Fruit fly (Drosophila melanogaster) whole organism, adult: ENCODE results near the gene dlg1.

ENCODE experiments used
- CG11617 ChIP-seq: fragments of 200-800 bp; sonication (Bioruptor generic); optimal IDR thresholded peaks from 2 replicates; lab custom pipeline; 2017; ENCODE audit warnings: mild to moderate bottlenecking, missing biosample characterization, missing genetic modification reagents, missing genetic modification characterization
- CG12768 ChIP-seq: fragments of 200-800 bp; sonication (Bioruptor generic); optimal IDR thresholded peaks from 2 replicates; lab custom pipeline; 2017; ENCODE audit warnings: missing biosample characterization, missing genetic modification characterization, mild to moderate bottlenecking, moderate library complexity, missing genetic modification reagents
- CG14711 ChIP-seq: fragments of 200-800 bp; sonication (Bioruptor generic); optimal IDR thresholded peaks from 2 replicates; lab custom pipeline; 2018; ENCODE audit warnings: missing biosample characterization, mild to moderate bottlenecking, missing genetic modification characterization, moderate library complexity
- CG1620 ChIP-seq: fragments of 200-800 bp; sonication (Bioruptor generic); optimal IDR thresholded peaks from 2 replicates; lab custom pipeline; 2016; ENCODE audit warnings: missing biosample characterization, missing genetic modification characterization
- CG5204 ChIP-seq: fragments of 200-800 bp; sonication (Bioruptor generic); optimal IDR thresholded peaks from 2 replicates; lab custom pipeline; 2016; ENCODE audit warnings: missing biosample characterization, missing genetic modification characterization
- CG7045 ChIP-seq: fragments of 200-800 bp; sonication (Bioruptor generic); optimal IDR thresholded peaks from 2 replicates; lab custom pipeline; 2017; ENCODE audit warnings: missing biosample characterization, mild to moderate bottlenecking, missing genetic modification characterization
- CG7101 ChIP-seq: fragments of 200-800 bp; sonication (Bioruptor generic); optimal IDR thresholded peaks from 2 replicates; lab custom pipeline; 2018; ENCODE audit warnings: missing biosample characterization, mild to moderate bottlenecking, missing genetic modification characterization, moderate library complexity
- Clk ChIP-seq: fragments of 200-800 bp; sonication (Bioruptor generic); optimal IDR thresholded peaks from 2 replicates; lab custom pipeline; 2017; ENCODE audit warnings: missing biosample characterization, missing genetic modification characterization
- Mnt ChIP-seq: fragments of 200-800 bp; sonication (Bioruptor generic); optimal IDR thresholded peaks from 2 replicates; lab custom pipeline; 2016; ENCODE audit warnings: missing biosample characterization, mild to moderate bottlenecking, missing genetic modification characterization
- cic ChIP-seq: fragments of 200-800 bp; sonication (Bioruptor generic); optimal IDR thresholded peaks from 2 replicates; lab custom pipeline; 2017; ENCODE audit warnings: missing biosample characterization, mild to moderate bottlenecking, missing genetic modification characterization, moderate library complexity
- cnc ChIP-seq, 2 experiments: fragments of >200 bp; optimal IDR thresholded peaks; 2 replicates each; lab custom pipeline; 2017
- kay ChIP-seq: fragments of 200-800 bp; sonication (Bioruptor generic); peaks from one replicate; lab custom pipeline; 2016; ENCODE audit warnings: missing biosample characterization, missing genetic modification characterization, borderline replicate concordance
- tj ChIP-seq: fragments of 200-800 bp; sonication (Bioruptor generic); optimal IDR thresholded peaks from 3 replicates; lab custom pipeline; 2017; ENCODE audit warnings: missing biosample characterization, mild to moderate bottlenecking, missing genetic modification characterization, moderate library complexity
- toe ChIP-seq: fragments of 200-800 bp; sonication (Bioruptor generic); optimal IDR thresholded peaks from 2 replicates; lab custom pipeline; 2016; ENCODE audit warnings: missing biosample characterization, missing genetic modification characterization

DNA sequence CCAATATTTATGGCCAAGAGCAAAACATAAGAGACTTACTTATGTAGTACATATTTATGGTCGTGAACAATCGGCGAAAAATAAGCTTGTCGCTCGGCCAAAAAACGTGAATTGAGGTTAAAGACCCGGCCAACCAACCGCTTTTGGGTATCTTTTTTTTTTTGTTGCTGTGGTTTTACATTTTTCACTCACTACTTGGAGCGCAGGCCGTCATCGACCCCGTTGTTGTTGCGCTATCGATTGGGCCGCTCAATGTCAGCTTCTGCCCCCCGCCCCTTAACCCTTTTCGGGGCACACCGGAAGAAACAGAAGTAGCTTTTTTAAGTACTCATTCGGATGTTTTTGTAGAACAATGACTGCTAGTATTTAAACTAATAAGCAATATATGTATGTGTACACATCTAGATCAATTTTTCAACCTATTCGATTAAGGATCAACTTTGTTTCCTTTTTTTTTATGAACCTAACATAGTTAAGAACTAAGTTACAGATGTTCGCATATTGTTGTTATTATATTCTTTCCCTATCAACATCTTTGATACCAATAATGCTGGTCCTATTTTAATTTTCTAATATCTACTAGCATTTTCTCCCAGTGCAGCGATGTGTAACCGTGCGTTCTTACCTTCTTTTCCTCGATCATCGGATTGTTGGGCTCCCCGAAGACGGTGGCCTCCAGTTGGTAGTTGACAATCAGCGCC is 31.3 kb upstream of the dlg1 start:
- peak; percentile 20 for TF ChIP-seq CG7045 (GFP tag; lab: Kevin White, UChicago)
- TF ChIP-seq tj = peak; percentile 4
- no peak for TF ChIP-seq toe
- TF ChIP-seq CG11617 (GFP tag; lab: Kevin White, UChicago) = peak; percentile 13
- TF ChIP-seq CG5204 = no peak
- no peak for TF ChIP-seq CG1620 (GFP tag; lab: Kevin White, UChicago)
- TF ChIP-seq CG12768 (GFP tag; lab: Kevin White, UChicago) = no peak
- TF ChIP-seq cnc (optimal IDR thresholded peaks at IDR 0.05; lab: Kevin White, UChicago) = no peak
- peak; percentile 2 for TF ChIP-seq CG14711
- no peak for TF ChIP-seq kay (GFP tag; lab: Kevin White, UChicago)
- TF ChIP-seq Mnt (GFP tag; lab: Kevin White, UChicago) = no peak
- no peak for TF ChIP-seq cic (GFP tag; lab: Kevin White, UChicago)
- no peak for TF ChIP-seq Clk (GFP tag; lab: Kevin White, UChicago)
- no peak for TF ChIP-seq CG7101 (tag; lab: Kevin White, UChicago)
